Fruit fly (Drosophila melanogaster) Kc167 (cell line): ENCODE measurements around the gene CG12766.

Experiments
- Myc ChIP-seq: fragments of >200 bp; optimal IDR thresholded peaks from 2 replicates; lab custom pipeline; 2017; ENCODE audit warnings: missing external identifiers
- Sin3A ChIP-seq: fragments of >200 bp; optimal IDR thresholded peaks from 2 replicates; lab custom pipeline; 2018; ENCODE audit warnings: missing external identifiers
- h ChIP-seq: fragments of >200 bp; optimal IDR thresholded peaks from 3 replicates; lab custom pipeline; 2018; ENCODE audit warnings: missing external identifiers
- insv ChIP-seq: fragments of >200 bp; optimal IDR thresholded peaks from 3 replicates; lab custom pipeline; 2018; ENCODE audit warnings: missing external identifiers
- psq ChIP-seq: fragments of >200 bp; optimal IDR thresholded peaks from 2 replicates; lab custom pipeline; 2017; ENCODE audit warnings: missing external identifiers
- ttk ChIP-seq: sonication (Bioruptor generic); optimal IDR thresholded peaks from 2 replicates; lab custom pipeline; 2017; ENCODE audit warnings: missing external identifiers

- TF ChIP-seq psq (lab: Kevin White, UChicago) (no peak), ttk (no peak), Sin3A (lab: Kevin White, UChicago) (no peak), insv (lab: Kevin White, UChicago) (no peak), Myc (lab: Kevin White, UChicago) (no peak), h (lab: Kevin White, UChicago) (no peak)
Observed at dm6 chr3L:3964671-3965070, 24.7 kb upstream of the CG12766 start, which contains the start of gene CG12605.
